Worm (Caenorhabditis elegans) whole organism, young adult: ENCODE data around the gene T12E12.6.
A peak's percentile ranks its signal among the peaks of the same experiment; 100 is the strongest.

Experiments
- B0035.1 ChIP-seq: sonication (generic microtip); optimal IDR thresholded peaks from 2 replicates; lab custom pipeline; 2016; ENCODE audit warnings: missing genetic modification characterization, mild to moderate bottlenecking, missing compliant biosample characterization, missing genotype, missing genetic modification reagents
- B0336.3 ChIP-seq: fragments of 200-800 bp; sonication (Bioruptor generic); IDR thresholded peaks from 2 replicates; pipeline ENCODE4 v1.3.6; 2022; ENCODE audit warnings: missing genetic modification characterization, missing compliant biosample characterization
- C17E4.6 ChIP-seq: fragments of 200-800 bp; sonication (Bioruptor generic); IDR thresholded peaks from 2 replicates; pipeline ENCODE4 v1.3.6; 2022; ENCODE audit warnings: missing genetic modification reagents, missing genetic modification characterization, missing compliant biosample characterization
- F22D6.2 ChIP-seq: sonication (generic microtip); optimal IDR thresholded peaks from 2 replicates; lab custom pipeline; 2016; ENCODE audit warnings: mild to moderate bottlenecking, missing genetic modification characterization, missing compliant biosample characterization
- F23B12.7 ChIP-seq: sonication (generic microtip); optimal IDR thresholded peaks from 2 replicates; lab custom pipeline; 2017; ENCODE audit warnings: missing genetic modification characterization, mild to moderate bottlenecking, missing compliant biosample characterization, antibody characterized with exemption, moderate library complexity; ENCODE audit not compliant: insufficient read depth
- F49E8.2 ChIP-seq: sonication (generic microtip); optimal IDR thresholded peaks from 3 replicates; lab custom pipeline; 2017; ENCODE audit warnings: missing genetic modification characterization, mild to moderate bottlenecking, missing compliant biosample characterization, antibody characterized with exemption, moderate library complexity; ENCODE audit not compliant: insufficient read depth
- F52B5.7 ChIP-seq: sonication (generic microtip); optimal IDR thresholded peaks from 2 replicates; lab custom pipeline; 2016; ENCODE audit warnings: mild to moderate bottlenecking, missing genetic modification characterization, missing compliant biosample characterization
- F57A8.1 ChIP-seq: fragments of 200-800 bp; sonication (Bioruptor generic); optimal IDR thresholded peaks from 2 replicates; lab custom pipeline; 2018; ENCODE audit warnings: mild to moderate bottlenecking, missing genetic modification characterization, moderate library complexity, missing compliant biosample characterization
- K12H6.12 ChIP-seq: fragments of 200-800 bp; sonication (Bioruptor generic); optimal IDR thresholded peaks from 2 replicates; lab custom pipeline; 2018; ENCODE audit warnings: mild to moderate bottlenecking, missing genetic modification characterization, missing compliant biosample characterization
- Y79H2A.3 ChIP-seq: fragments of 200-800 bp; sonication (Bioruptor generic); conservative IDR thresholded peaks from 2 replicates; pipeline ENCODE4 v1.3.6; 2022; ENCODE audit warnings: missing genetic modification reagents, missing genetic modification characterization, missing compliant biosample characterization
- ZK185.1 ChIP-seq: sonication (generic microtip); optimal IDR thresholded peaks from 2 replicates; lab custom pipeline; 2016; ENCODE audit warnings: mild to moderate bottlenecking, missing genetic modification characterization, missing compliant biosample characterization; ENCODE audit not compliant: poor library complexity, severe bottlenecking
- atf-7 ChIP-seq: sonication (generic microtip); optimal IDR thresholded peaks from 2 replicates; lab custom pipeline; 2017; ENCODE audit warnings: mild to moderate bottlenecking, missing genetic modification characterization, missing compliant biosample characterization
- attf-3 ChIP-seq: fragments of 200-800 bp; sonication (Bioruptor generic); conservative IDR thresholded peaks from 2 replicates; pipeline ENCODE4 v1.3.6; 2022; ENCODE audit warnings: missing genetic modification reagents, missing genetic modification characterization, missing compliant biosample characterization
- attf-5 ChIP-seq: fragments of 200-800 bp; sonication (Bioruptor generic); optimal IDR thresholded peaks from 2 replicates; lab custom pipeline; 2018; ENCODE audit warnings: mild to moderate bottlenecking, missing genetic modification characterization, missing compliant biosample characterization
- bed-1 ChIP-seq: fragments of 200-800 bp; sonication (Bioruptor generic); IDR thresholded peaks from 2 replicates; pipeline ENCODE4 v1.3.6; 2022; ENCODE audit warnings: missing genetic modification reagents, missing genetic modification characterization, missing compliant biosample characterization
- bed-2 ChIP-seq: fragments of 200-800 bp; sonication (Bioruptor generic); IDR thresholded peaks from 2 replicates; pipeline ENCODE4 v1.3.6; 2022; ENCODE audit warnings: missing genetic modification reagents, missing genetic modification characterization, missing compliant biosample characterization
- ceh-100 ChIP-seq: fragments of 200-800 bp; sonication (Bioruptor generic); IDR thresholded peaks from 2 replicates; pipeline ENCODE4 v1.3.6; 2022; ENCODE audit warnings: missing genetic modification reagents, missing genetic modification characterization, missing compliant biosample characterization
- ceh-79 ChIP-seq: sonication (generic microtip); optimal IDR thresholded peaks from 2 replicates; lab custom pipeline; 2017; ENCODE audit warnings: mild to moderate bottlenecking, missing genetic modification characterization, missing compliant biosample characterization
- dox-1 ChIP-seq: fragments of 200-800 bp; sonication (Bioruptor generic); IDR thresholded peaks from 2 replicates; pipeline ENCODE4 v1.3.6; 2022; ENCODE audit warnings: missing genetic modification reagents, missing genetic modification characterization, missing compliant biosample characterization
- dpl-1 ChIP-seq: fragments of 150-350 bp; optimal IDR thresholded peaks from 2 replicates; lab custom pipeline; 2014; ENCODE audit warnings: missing biosample characterization, missing genetic modification reagents, missing genetic modification characterization
- egl-44 ChIP-seq: fragments of 200-800 bp; sonication (Bioruptor generic); IDR thresholded peaks from 2 replicates; pipeline ENCODE4 v1.3.6; 2022; ENCODE audit warnings: missing genetic modification reagents, missing genetic modification characterization, missing compliant biosample characterization
- ets-4 ChIP-seq: fragments of 200-800 bp; sonication (Bioruptor generic); optimal IDR thresholded peaks from 2 replicates; lab custom pipeline; 2018; ENCODE audit warnings: mild to moderate bottlenecking, missing genetic modification characterization, missing compliant biosample characterization
- fkh-3 ChIP-seq: sonication (generic microtip); optimal IDR thresholded peaks from 2 replicates; lab custom pipeline; 2016; ENCODE audit warnings: mild to moderate bottlenecking, missing genetic modification characterization, missing compliant biosample characterization
- him-1 ChIP-seq: sonication (generic microtip); optimal IDR thresholded peaks from 2 replicates; lab custom pipeline; 2016; ENCODE audit warnings: missing genotype, missing genetic modification reagents, missing genetic modification characterization, missing compliant biosample characterization
- hlh-12 ChIP-seq: sonication (generic microtip); optimal IDR thresholded peaks from 2 replicates; lab custom pipeline; 2016; ENCODE audit warnings: missing genetic modification characterization, missing compliant biosample characterization
- hlh-26 ChIP-seq: fragments of 200-800 bp; sonication (Bioruptor generic); conservative IDR thresholded peaks from 2 replicates; pipeline ENCODE4 v1.3.6; 2022; ENCODE audit warnings: missing genetic modification reagents, missing genetic modification characterization, missing compliant biosample characterization
- hmg-20 ChIP-seq: fragments of 200-800 bp; sonication (Bioruptor generic); IDR thresholded peaks from 2 replicates; pipeline ENCODE4 v1.3.6; 2022; ENCODE audit warnings: missing genetic modification reagents, missing genetic modification characterization, missing compliant biosample characterization
- let-526 ChIP-seq: fragments of 200-800 bp; sonication (Bioruptor generic); IDR thresholded peaks from 2 replicates; pipeline ENCODE4 v1.3.6; 2022; ENCODE audit warnings: missing genetic modification reagents, missing genetic modification characterization, missing compliant biosample characterization
- lin-54 ChIP-seq: fragments of 200-800 bp; sonication (Bioruptor generic); optimal IDR thresholded peaks from 2 replicates; lab custom pipeline; 2018; ENCODE audit warnings: mild to moderate bottlenecking, missing genetic modification characterization, missing compliant biosample characterization
- lir-1 ChIP-seq: fragments of 200-800 bp; sonication (Bioruptor generic); conservative IDR thresholded peaks from 2 replicates; pipeline ENCODE4 v1.3.6; 2022; ENCODE audit warnings: missing genetic modification reagents, missing genetic modification characterization, missing compliant biosample characterization
- lsy-27 ChIP-seq: sonication (generic microtip); optimal IDR thresholded peaks from 2 replicates; lab custom pipeline; 2017; ENCODE audit warnings: missing genetic modification characterization, mild to moderate bottlenecking, missing compliant biosample characterization, antibody characterized with exemption, missing genotype, borderline replicate concordance; ENCODE audit not compliant: insufficient read depth
- mcd-1 ChIP-seq: fragments of 200-800 bp; sonication (Bioruptor generic); IDR thresholded peaks from 2 replicates; pipeline ENCODE4 v1.3.6; 2022; ENCODE audit warnings: missing genetic modification reagents, missing genetic modification characterization, missing compliant biosample characterization
- nfyb-1 ChIP-seq: fragments of 200-800 bp; sonication (Bioruptor generic); IDR thresholded peaks from 2 replicates; pipeline ENCODE4 v1.3.6; 2022; ENCODE audit warnings: missing genetic modification reagents, missing genetic modification characterization, missing compliant biosample characterization
- nhr-120 ChIP-seq: fragments of 200-800 bp; sonication (Bioruptor generic); IDR thresholded peaks from 2 replicates; pipeline ENCODE4 v1.3.6; 2022; ENCODE audit warnings: missing genetic modification characterization, missing compliant biosample characterization
- nhr-179 ChIP-seq: sonication (generic microtip); optimal IDR thresholded peaks from 2 replicates; lab custom pipeline; 2016; ENCODE audit warnings: mild to moderate bottlenecking, missing genetic modification characterization, missing compliant biosample characterization
- nhr-27 ChIP-seq: fragments of 200-800 bp; sonication (Bioruptor generic); optimal IDR thresholded peaks from 2 replicates; lab custom pipeline; 2018; ENCODE audit warnings: mild to moderate bottlenecking, missing genetic modification characterization, moderate library complexity, missing compliant biosample characterization
- pha-4 ChIP-seq: fragments of 150-350 bp; sonication (generic microtip); optimal IDR thresholded peaks from 2 replicates; lab custom pipeline; 2014; ENCODE audit warnings: missing biosample characterization, missing genetic modification reagents, missing genetic modification characterization
- rec-8 ChIP-seq, 2 experiments: sonication (generic microtip); optimal IDR thresholded peaks; 2 replicates each; lab custom pipeline; 2016; ENCODE audit warnings: mild to moderate bottlenecking in 2 of 2, missing genetic modification characterization in 2 of 2, missing genetic modification reagents in 2 of 2, missing genotype in 2 of 2, missing biosample characterization in 1 of 2, missing compliant biosample characterization in 1 of 2, moderate library complexity in 1 of 2
- repo-1 ChIP-seq: sonication (generic microtip); optimal IDR thresholded peaks from 2 replicates; lab custom pipeline; 2017; ENCODE audit warnings: mild to moderate bottlenecking, missing genetic modification characterization, missing compliant biosample characterization
- rpc-1 ChIP-seq, 2 experiments: fragments of 150-350 bp in 1 of 2; sonication (generic microtip) in 1 of 2; optimal IDR thresholded peaks; 2 replicates each; lab custom pipeline; 2014 to 2018; ENCODE audit warnings: missing biosample characterization in 1 of 2, missing genetic modification characterization in 1 of 2, missing genetic modification reagents in 1 of 2, missing genotype in 1 of 2
- sea-2 ChIP-seq: fragments of 200-800 bp; sonication (Bioruptor generic); IDR thresholded peaks from 2 replicates; pipeline ENCODE4 v1.3.6; 2022; ENCODE audit warnings: missing genetic modification characterization, missing compliant biosample characterization
- somi-1 ChIP-seq: fragments of 200-800 bp; sonication (Bioruptor generic); optimal IDR thresholded peaks from 2 replicates; lab custom pipeline; 2018; ENCODE audit warnings: mild to moderate bottlenecking, missing genetic modification characterization, missing compliant biosample characterization
- tbp1 ChIP-seq: fragments of 200-800 bp; sonication (Bioruptor generic); optimal IDR thresholded peaks from 2 replicates; lab custom pipeline; 2018; ENCODE audit warnings: mild to moderate bottlenecking, missing genetic modification characterization, missing compliant biosample characterization
- tbx-9 ChIP-seq: sonication (generic microtip); optimal IDR thresholded peaks from 2 replicates; lab custom pipeline; 2016; ENCODE audit warnings: borderline replicate concordance, missing genetic modification characterization, inconsistent platforms, missing compliant biosample characterization
- xnd-1 ChIP-seq: sonication (generic microtip); optimal IDR thresholded peaks from 2 replicates; lab custom pipeline; 2016; ENCODE audit warnings: missing genotype, missing genetic modification reagents, missing genetic modification characterization, missing compliant biosample characterization
- ztf-25 ChIP-seq: fragments of 200-800 bp; sonication (Bioruptor generic); IDR thresholded peaks from 2 replicates; pipeline ENCODE4 v1.3.6; 2022; ENCODE audit warnings: missing genetic modification reagents, missing genetic modification characterization, missing compliant biosample characterization
- ztf-3 ChIP-seq: fragments of 200-800 bp; sonication (Bioruptor generic); optimal IDR thresholded peaks from 2 replicates; lab custom pipeline; 2018; ENCODE audit warnings: mild to moderate bottlenecking, missing genetic modification characterization, missing compliant biosample characterization
- ztf-6 ChIP-seq: fragments of 200-800 bp; sonication (Bioruptor generic); IDR thresholded peaks from 2 replicates; pipeline ENCODE4 v1.3.6; 2022; ENCODE audit warnings: missing genetic modification reagents, missing genetic modification characterization, missing compliant biosample characterization

Gene T12E12.6

ce11 chrIV:5591134-5591533, 17.2 kb upstream of the T12E12.6 start (continued):
- TF ChIP-seq rec-8 (tag; optimal IDR thresholded peaks at IDR 0.05; lab: Kevin White, UChicago), result no peak
- no peak for TF ChIP-seq nhr-179 (tag; lab: Kevin White, UChicago)
- peak; percentile 57 for TF ChIP-seq ztf-3
- no peak for TF ChIP-seq ceh-100
- TF ChIP-seq F52B5.7 (tag; lab: Kevin White, UChicago), result no peak
- TF ChIP-seq lin-54 (GFP tag; lab: Kevin White, UChicago), result peak; percentile 61
- TF ChIP-seq egl-44 (GFP tag; lab: Robert Waterston, UW), result peak; percentile 84; the same call in 1 of the 2 replicates
- no peak for TF ChIP-seq F57A8.1 (GFP tag; lab: Kevin White, UChicago)
- no peak for TF ChIP-seq bed-1 (GFP tag; lab: Robert Waterston, UW)
- peak; percentile 79 for TF ChIP-seq nfyb-1 (GFP tag; lab: Robert Waterston, UW)
- TF ChIP-seq attf-5 (GFP tag; lab: Kevin White, UChicago), result peak; percentile 83
- TF ChIP-seq rpc-1 (optimal IDR thresholded peaks at IDR 0.05; lab: Kevin White, UChicago), result no peak
- no peak for TF ChIP-seq rpc-1 (tag; optimal IDR thresholded peaks at IDR 0.05; lab: Kevin White, UChicago)
- TF ChIP-seq repo-1 (tag; lab: Kevin White, UChicago), result peak; percentile 13
- TF ChIP-seq sea-2 (GFP tag; lab: Robert Waterston, UW), result no peak
- TF ChIP-seq fkh-3, result no peak
- peak; percentile 87 for TF ChIP-seq pha-4 (tag; lab: Kevin White, UChicago)
- no peak for TF ChIP-seq tbx-9 (tag; lab: Kevin White, UChicago)
- TF ChIP-seq nhr-27, result no peak
- no peak for TF ChIP-seq hlh-26 (GFP tag; lab: Robert Waterston, UW)
- TF ChIP-seq somi-1 (GFP tag; lab: Kevin White, UChicago), result peak; percentile 97
- no peak for TF ChIP-seq ceh-79
- no peak for TF ChIP-seq attf-3
- no peak for TF ChIP-seq hlh-12 (tag; lab: Kevin White, UChicago)
- TF ChIP-seq lir-1 (GFP tag; lab: Robert Waterston, UW), result peak; percentile 66; the same call in 1 of the 2 replicates
- TF ChIP-seq nhr-120, result no peak
- TF ChIP-seq Y79H2A.3 (GFP tag; lab: Robert Waterston, UW), result no peak
- peak; percentile 85 for TF ChIP-seq B0336.3
- peak; percentile 64 for TF ChIP-seq F22D6.2 (tag; lab: Kevin White, UChicago)
- peak; percentile 41; the same call in 1 of the 2 replicates for TF ChIP-seq mcd-1 (GFP tag; lab: Robert Waterston, UW)
- no peak for TF ChIP-seq hmg-20 (GFP tag; lab: Robert Waterston, UW)
- peak; percentile 68; the same call in 1 of the 2 replicates for TF ChIP-seq let-526
- no peak for TF ChIP-seq ztf-6 (GFP tag; lab: Robert Waterston, UW)
- TF ChIP-seq tbp1 (GFP tag; lab: Kevin White, UChicago), result peak; percentile 51
- TF ChIP-seq dpl-1, result no peak
- TF ChIP-seq dox-1 (GFP tag; lab: Robert Waterston, UW), result peak; percentile 54; the same call in 1 of the 2 replicates
- no peak for TF ChIP-seq lsy-27 (tag; lab: Kevin White, UChicago)
- no peak for TF ChIP-seq him-1 (tag; lab: Kevin White, UChicago)
- TF ChIP-seq ets-4 (GFP tag; lab: Kevin White, UChicago), result peak; percentile 42
- TF ChIP-seq F49E8.2 (tag; lab: Kevin White, UChicago), result no peak
- no peak for TF ChIP-seq xnd-1
- peak; percentile 50 for TF ChIP-seq F23B12.7
- TF ChIP-seq C17E4.6 (GFP tag; lab: Robert Waterston, UW), result no peak
- no peak for TF ChIP-seq bed-2 (GFP tag; lab: Robert Waterston, UW)
- TF ChIP-seq atf-7 (tag; lab: Kevin White, UChicago), result peak; percentile 92
- TF ChIP-seq ZK185.1 (tag; lab: Kevin White, UChicago), result no peak
- TF ChIP-seq B0035.1 (tag; lab: Kevin White, UChicago), result no peak
- TF ChIP-seq ztf-25 (GFP tag; lab: Robert Waterston, UW), result no peak
- TF ChIP-seq K12H6.12 (tag; lab: Kevin White, UChicago), result peak; percentile 41
